Worm (Caenorhabditis elegans) whole organism, L4 larva: Measurements from ENCODE around the gene tag-241.

Experiments used
- R02D3.7 ChIP-seq: fragments of 150-350 bp; sonication (generic microtip); optimal IDR thresholded peaks from 3 replicates; lab custom pipeline; 2014; ENCODE audit warnings: missing biosample characterization, missing genetic modification characterization
- Y75B8A.6 ChIP-seq: fragments of 200-800 bp; sonication (Bioruptor generic); IDR thresholded peaks from 2 replicates; pipeline ENCODE4 v1.3.6; 2022; ENCODE audit warnings: missing genetic modification reagents, missing genetic modification characterization, missing compliant biosample characterization
- ZK337.2 ChIP-seq: fragments of 200-800 bp; sonication (Bioruptor generic); IDR thresholded peaks from 2 replicates; pipeline ENCODE4 v1.3.6; 2022; ENCODE audit warnings: missing genetic modification reagents, missing genetic modification characterization, missing compliant biosample characterization
- ctbp-1 ChIP-seq: fragments of 200-800 bp; sonication (Bioruptor generic); IDR thresholded peaks from 2 replicates; pipeline ENCODE4 v1.3.6; 2022; ENCODE audit warnings: missing genetic modification reagents, missing genetic modification characterization, missing compliant biosample characterization
- lin-13 ChIP-seq: fragments of 150-350 bp; optimal IDR thresholded peaks from 2 replicates; lab custom pipeline; 2014; ENCODE audit warnings: missing biosample characterization, missing genetic modification reagents, missing genetic modification characterization
- mxl-2 ChIP-seq: fragments of 200-800 bp; sonication (Bioruptor generic); conservative IDR thresholded peaks from 2 replicates; pipeline ENCODE4 v1.3.6; 2022; ENCODE audit warnings: missing genetic modification reagents, missing genetic modification characterization, missing compliant biosample characterization
- nhr-237 ChIP-seq: sonication (generic microtip); optimal IDR thresholded peaks from 2 replicates; lab custom pipeline; 2017; ENCODE audit warnings: missing biosample characterization, missing genetic modification characterization
- nhr-42 ChIP-seq: fragments of 200-800 bp; sonication (Bioruptor generic); IDR thresholded peaks from 2 replicates; pipeline ENCODE4 v1.3.6; 2022; ENCODE audit warnings: missing genetic modification characterization, missing compliant biosample characterization
- pha-4 ChIP-seq, 2 experiments: fragments of 150-350 bp in 1 of 2; fragments of 200-800 bp in 1 of 2; sonication (Bioruptor generic) in 1 of 2; IDR thresholded peaks in 1 of 2; optimal IDR thresholded peaks in 1 of 2; 2 replicates each; pipeline versions ENCODE4 v1.3.6 to Lab custom; 2014 to 2022; ENCODE audit warnings: missing genetic modification characterization in 2 of 2, missing genetic modification reagents in 2 of 2, missing biosample characterization in 1 of 2, missing compliant biosample characterization in 1 of 2
- skn-1 ChIP-seq: fragments of 150-350 bp; optimal IDR thresholded peaks from 2 replicates; lab custom pipeline; 2014; ENCODE audit warnings: missing biosample characterization, missing genetic modification characterization
- unc-62 ChIP-seq, 3 experiments: fragments of 150-350 bp in 1 of 3; sonication (generic microtip); optimal IDR thresholded peaks in 2 of 3; peaks in 1 of 3; 1 replicate in 1 of 3; 2 replicates in 2 of 3; lab custom pipeline; 2014 to 2017; ENCODE audit warnings: missing biosample characterization in 3 of 3, missing genetic modification characterization in 3 of 3, missing genetic modification reagents in 3 of 3, missing genotype in 1 of 3
- ztf-11 ChIP-seq: fragments of 150-350 bp; optimal IDR thresholded peaks from 2 replicates; lab custom pipeline; 2014; ENCODE audit warnings: missing biosample characterization, missing genetic modification characterization

- peak; percentile 73 to 97 for TF ChIP-seq unc-62 (GFP tag; optimal IDR thresholded peaks at IDR 0.05 in 1 of 2; lab: Kevin White, UChicago)
- TF ChIP-seq unc-62 (tag; optimal IDR thresholded peaks at IDR 0.05; lab: Kevin White, UChicago): no peak
- 0 out of 2 replicates have a peak, but pooled peaks have one; percentile 7 for TF ChIP-seq mxl-2 (GFP tag; lab: Robert Waterston, UW)
- TF ChIP-seq pha-4 (GFP tag; IDR thresholded peaks at IDR 0.05; lab: Robert Waterston, UW): peak; percentile 8; the same call in 1 of the 2 replicates
- TF ChIP-seq pha-4 (tag; optimal IDR thresholded peaks at IDR 0.05; lab: Kevin White, UChicago): no peak
- TF ChIP-seq nhr-237 (tag; lab: Kevin White, UChicago): no peak
- TF ChIP-seq lin-13 (GFP tag; lab: Kevin White, UChicago): peak; percentile 51
- 0 out of 2 replicates have a peak, but pooled peaks have one; percentile 13 for TF ChIP-seq nhr-42 (GFP tag; lab: Robert Waterston, UW)
- no peak for TF ChIP-seq ctbp-1 (GFP tag; lab: Robert Waterston, UW)
- no peak for TF ChIP-seq skn-1 (tag; lab: Kevin White, UChicago)
- no peak for TF ChIP-seq R02D3.7 (tag; lab: Kevin White, UChicago)
- no peak for TF ChIP-seq ztf-11 (tag; lab: Kevin White, UChicago)
- no peak for TF ChIP-seq ZK337.2 (GFP tag; lab: Robert Waterston, UW)
- TF ChIP-seq Y75B8A.6 (GFP tag; lab: Robert Waterston, UW): no peak
Measured at ce11 chrX:11791364-11792221, 32.2 kb upstream of the tag-241 start.
